Fruit fly (Drosophila melanogaster) whole organism, embryonic: ENCODE results near the gene CG18598.

Experiments used
- Ada2b ChIP-seq: fragments of 200-800 bp; sonication (Bioruptor generic); IDR thresholded peaks from 2 replicates; pipeline ENCODE4 v1.3.6; 2022; ENCODE audit warnings: missing biosample characterization, missing genetic modification characterization
- CG12219 ChIP-seq: fragments of 200-800 bp; sonication (Bioruptor generic); optimal IDR thresholded peaks from 3 replicates; lab custom pipeline; 2018; ENCODE audit warnings: missing biosample characterization, mild to moderate bottlenecking, missing genetic modification characterization
- CG34376 ChIP-seq: fragments of 200-800 bp; sonication (Bioruptor generic); optimal IDR thresholded peaks from 2 replicates; lab custom pipeline; 2018; ENCODE audit warnings: missing biosample characterization, mild to moderate bottlenecking, missing genetic modification characterization
- CG7745 ChIP-seq: fragments of 200-800 bp; sonication (Bioruptor generic); optimal IDR thresholded peaks from 2 replicates; lab custom pipeline; 2018; ENCODE audit warnings: missing biosample characterization, mild to moderate bottlenecking, missing genetic modification characterization, moderate library complexity
- CG7928 ChIP-seq: fragments of 200-800 bp; sonication (Bioruptor generic); optimal IDR thresholded peaks from 2 replicates; lab custom pipeline; 2017; ENCODE audit warnings: missing biosample characterization, mild to moderate bottlenecking, missing genetic modification characterization
- D ChIP-seq, 2 experiments: fragments of 200-800 bp in 1 of 2; fragments of >200 bp in 1 of 2; sonication (Bioruptor generic) in 1 of 2; optimal IDR thresholded peaks; 2 replicates in 1 of 2; 3 replicates in 1 of 2; lab custom pipeline; 2017; ENCODE audit warnings: mild to moderate bottlenecking in 1 of 2, missing biosample characterization in 1 of 2, missing genetic modification characterization in 1 of 2, missing genetic modification reagents in 1 of 2
- Kr ChIP-seq: fragments of 200-800 bp; sonication (Bioruptor generic); optimal IDR thresholded peaks from 2 replicates; lab custom pipeline; 2017; ENCODE audit warnings: missing biosample characterization, mild to moderate bottlenecking, missing genetic modification characterization
- Usf ChIP-seq: fragments of 200-800 bp; sonication (Bioruptor generic); optimal IDR thresholded peaks from 2 replicates; lab custom pipeline; 2017; ENCODE audit warnings: missing genotype, missing biosample characterization, missing genetic modification characterization
- crol ChIP-seq: fragments of 200-800 bp; sonication (Bioruptor generic); IDR thresholded peaks from 2 replicates; pipeline ENCODE4 v1.3.6; 2022; ENCODE audit warnings: missing biosample characterization, missing genetic modification characterization
- kah ChIP-seq: fragments of 200-800 bp; sonication (Bioruptor generic); optimal IDR thresholded peaks from 2 replicates; lab custom pipeline; 2018; ENCODE audit warnings: missing biosample characterization, mild to moderate bottlenecking, missing genetic modification characterization
- lola ChIP-seq, 3 experiments: fragments of >200 bp in 2 of 3; fragments of 200-800 bp in 1 of 3; sonication (Bioruptor generic) in 1 of 3; optimal IDR thresholded peaks; 2 replicates each; lab custom pipeline; 2017 to 2019; ENCODE audit warnings: missing biosample characterization in 3 of 3, missing genetic modification characterization in 3 of 3, mild to moderate bottlenecking in 1 of 3, moderate library complexity in 1 of 3
- mirr ChIP-seq: fragments of 200-800 bp; sonication (Bioruptor generic); optimal IDR thresholded peaks from 3 replicates; lab custom pipeline; 2018; ENCODE audit warnings: missing biosample characterization, mild to moderate bottlenecking, missing genetic modification characterization
- p53 ChIP-seq: fragments of 200-800 bp; sonication (Bioruptor generic); optimal IDR thresholded peaks from 2 replicates; lab custom pipeline; 2016; ENCODE audit warnings: missing biosample characterization, missing genetic modification characterization
- prd ChIP-seq, 3 experiments: fragments of >200 bp in 2 of 3; fragments of 200-800 bp in 1 of 3; sonication (Bioruptor generic) in 1 of 3; optimal IDR thresholded peaks in 2 of 3; IDR thresholded peaks in 1 of 3; 2 replicates in 2 of 3; 3 replicates in 1 of 3; pipeline versions ENCODE4 v1.3.6 to Lab custom; 2017 to 2022; ENCODE audit warnings: missing biosample characterization in 1 of 3, missing genetic modification characterization in 1 of 3

dm6 chr3R:18250815-18251214 lies at the start of gene CG18598:
- no peak for TF ChIP-seq prd (optimal IDR thresholded peaks at IDR 0.05; lab: Kevin White, UChicago)
- no peak for TF ChIP-seq prd (GFP tag; IDR thresholded peaks at IDR 0.05; lab: Robert Waterston, UW)
- TF ChIP-seq lola (GFP tag; optimal IDR thresholded peaks at IDR 0.05; lab: Kevin White, UChicago), result no peak
- TF ChIP-seq CG7745 (tag; lab: Kevin White, UChicago), result no peak
- no peak for TF ChIP-seq D (optimal IDR thresholded peaks at IDR 0.05; lab: Kevin White, UChicago)
- TF ChIP-seq D (GFP tag; optimal IDR thresholded peaks at IDR 0.05; lab: Kevin White, UChicago), result no peak
- TF ChIP-seq CG7928 (GFP tag; lab: Kevin White, UChicago), result no peak
- TF ChIP-seq Kr (GFP tag; lab: Kevin White, UChicago), result no peak
- no peak for TF ChIP-seq CG34376
- TF ChIP-seq crol (GFP tag; lab: Robert Waterston, UW), result no peak
- TF ChIP-seq kah (GFP tag; lab: Kevin White, UChicago), result no peak
- TF ChIP-seq Usf, result no peak
- no peak for TF ChIP-seq p53
- TF ChIP-seq Ada2b (GFP tag; lab: Robert Waterston, UW), result no peak
- TF ChIP-seq CG12219 (GFP tag; lab: Kevin White, UChicago), result no peak
- no peak for TF ChIP-seq mirr (GFP tag; lab: Kevin White, UChicago)
